Fruit fly (Drosophila melanogaster) whole organism, embryonic: Measurements from ENCODE around the gene cmb.

Source experiments
- Asciz ChIP-seq: fragments of 200-800 bp; sonication (Bioruptor generic); optimal IDR thresholded peaks from 2 replicates; lab custom pipeline; 2017; ENCODE audit warnings: missing biosample characterization, mild to moderate bottlenecking, missing genetic modification characterization, missing genetic modification reagents
- CG10274 ChIP-seq: fragments of 200-800 bp; sonication (Bioruptor generic); optimal IDR thresholded peaks from 3 replicates; lab custom pipeline; 2017; ENCODE audit warnings: missing biosample characterization, mild to moderate bottlenecking, missing genetic modification characterization
- CG10321 ChIP-seq: fragments of 200-800 bp; sonication (Bioruptor generic); IDR thresholded peaks from 2 replicates; pipeline ENCODE4 v1.3.6; 2022; ENCODE audit warnings: missing biosample characterization, missing genetic modification characterization
- CG10366 ChIP-seq: fragments of 200-800 bp; sonication (Bioruptor generic); IDR thresholded peaks from 2 replicates; pipeline ENCODE4 v1.3.6; 2022; ENCODE audit warnings: missing biosample characterization, missing genetic modification characterization
- CG11695 ChIP-seq: fragments of 200-800 bp; sonication (Bioruptor generic); IDR thresholded peaks from 3 replicates; pipeline ENCODE4 v1.3.6; 2022; ENCODE audit warnings: missing biosample characterization, missing genetic modification characterization
- CG11696 ChIP-seq: fragments of 200-800 bp; sonication (Bioruptor generic); IDR thresholded peaks from 2 replicates; pipeline ENCODE4 v1.3.6; 2022; ENCODE audit warnings: missing biosample characterization, missing genetic modification characterization
- CG12071 ChIP-seq: fragments of 200-800 bp; sonication (Bioruptor generic); optimal IDR thresholded peaks from 3 replicates; lab custom pipeline; 2018; ENCODE audit warnings: missing biosample characterization, mild to moderate bottlenecking, missing genetic modification characterization
- CG12219 ChIP-seq: fragments of 200-800 bp; sonication (Bioruptor generic); optimal IDR thresholded peaks from 3 replicates; lab custom pipeline; 2018; ENCODE audit warnings: missing biosample characterization, mild to moderate bottlenecking, missing genetic modification characterization
- CG13123 ChIP-seq: fragments of 200-800 bp; sonication (Bioruptor generic); optimal IDR thresholded peaks from 2 replicates; lab custom pipeline; 2016; ENCODE audit warnings: missing biosample characterization, missing genetic modification characterization
- CG15479 ChIP-seq: fragments of 200-800 bp; sonication (Bioruptor generic); optimal IDR thresholded peaks from 3 replicates; lab custom pipeline; 2019; ENCODE audit warnings: missing biosample characterization, mild to moderate bottlenecking, missing genetic modification characterization, moderate library complexity
- CG15601 ChIP-seq: fragments of 200-800 bp; sonication (Bioruptor generic); optimal IDR thresholded peaks from 3 replicates; lab custom pipeline; 2019; ENCODE audit warnings: missing biosample characterization, mild to moderate bottlenecking, missing genetic modification characterization, moderate library complexity
- CG16815 ChIP-seq: fragments of 200-800 bp; sonication (Bioruptor generic); optimal IDR thresholded peaks from 3 replicates; lab custom pipeline; 2017; ENCODE audit warnings: missing biosample characterization, mild to moderate bottlenecking, missing genetic modification characterization
- CG17612 ChIP-seq: fragments of 200-800 bp; sonication (Bioruptor generic); IDR thresholded peaks from 2 replicates; pipeline ENCODE4 v1.3.6; 2022; ENCODE audit warnings: missing biosample characterization, missing genetic modification characterization
- CG2202 ChIP-seq: fragments of 200-800 bp; sonication (Bioruptor generic); optimal IDR thresholded peaks from 2 replicates; lab custom pipeline; 2018; ENCODE audit warnings: missing biosample characterization, mild to moderate bottlenecking, missing genetic modification characterization
- CG33557 ChIP-seq: fragments of 200-800 bp; sonication (Bioruptor generic); optimal IDR thresholded peaks from 2 replicates; lab custom pipeline; 2019; ENCODE audit warnings: missing biosample characterization, mild to moderate bottlenecking, missing genetic modification characterization, moderate library complexity
- CG3726 ChIP-seq: fragments of 200-800 bp; sonication (Bioruptor generic); IDR thresholded peaks from 3 replicates; pipeline ENCODE4, ENCODE4 v1.3.6; 2022; ENCODE audit warnings: missing biosample characterization, missing genetic modification characterization
- CG3838 ChIP-seq: fragments of 200-800 bp; sonication (Bioruptor generic); optimal IDR thresholded peaks from 3 replicates; lab custom pipeline; 2016; ENCODE audit warnings: missing biosample characterization, missing genetic modification characterization
- CG4404 ChIP-seq: fragments of 200-800 bp; sonication (Bioruptor generic); IDR thresholded peaks from 2 replicates; pipeline ENCODE4 v1.3.6; 2022; ENCODE audit warnings: missing biosample characterization, missing genetic modification characterization
- CG4820 ChIP-seq: fragments of 200-800 bp; sonication (Bioruptor generic); optimal IDR thresholded peaks from 3 replicates; lab custom pipeline; 2016; ENCODE audit warnings: missing biosample characterization, missing genetic modification characterization
- CG6654 ChIP-seq: fragments of 200-800 bp; sonication (Bioruptor generic); optimal IDR thresholded peaks from 2 replicates; lab custom pipeline; 2017; ENCODE audit warnings: missing biosample characterization, mild to moderate bottlenecking, missing genetic modification characterization
- CG6765 ChIP-seq: fragments of 200-800 bp; sonication (Bioruptor generic); optimal IDR thresholded peaks from 3 replicates; lab custom pipeline; 2017; ENCODE audit warnings: missing biosample characterization, mild to moderate bottlenecking, missing genetic modification characterization
- CG8924 ChIP-seq: fragments of 200-800 bp; optimal IDR thresholded peaks from 3 replicates; lab custom pipeline; 2019; ENCODE audit warnings: missing biosample characterization, mild to moderate bottlenecking, missing genetic modification characterization, moderate library complexity
- Chrac-16 ChIP-seq: fragments of 200-800 bp; sonication (Bioruptor generic); optimal IDR thresholded peaks from 3 replicates; lab custom pipeline; 2016; ENCODE audit warnings: missing biosample characterization, missing genetic modification characterization
- CoRest ChIP-seq: fragments of 200-800 bp; sonication (Bioruptor generic); optimal IDR thresholded peaks from 3 replicates; lab custom pipeline; 2018; ENCODE audit warnings: missing biosample characterization, mild to moderate bottlenecking, missing genetic modification characterization, moderate library complexity
- Nf-YB ChIP-seq: fragments of 200-800 bp; sonication (Bioruptor generic); optimal IDR thresholded peaks from 3 replicates; lab custom pipeline; 2019; ENCODE audit warnings: missing biosample characterization, mild to moderate bottlenecking, missing genetic modification characterization, moderate library complexity
- Sox102F ChIP-seq: fragments of 200-800 bp; sonication (Bioruptor generic); optimal IDR thresholded peaks from 2 replicates; lab custom pipeline; 2018; ENCODE audit warnings: missing biosample characterization, mild to moderate bottlenecking, missing genetic modification characterization, moderate library complexity
- Taf1 ChIP-seq: fragments of 200-800 bp; sonication (Bioruptor generic); IDR thresholded peaks from 2 replicates; pipeline ENCODE4 v1.3.6; 2022; ENCODE audit warnings: missing biosample characterization, missing genetic modification characterization
- chm ChIP-seq: fragments of 200-800 bp; sonication (Bioruptor generic); IDR thresholded peaks from 2 replicates; pipeline ENCODE4 v1.3.6; 2022; ENCODE audit warnings: missing biosample characterization, missing genetic modification characterization
- chn ChIP-seq: fragments of 200-800 bp; sonication (Bioruptor generic); optimal IDR thresholded peaks from 2 replicates; lab custom pipeline; 2016; ENCODE audit warnings: missing biosample characterization, missing genetic modification characterization
- cwo ChIP-seq: fragments of 200-800 bp; sonication (Bioruptor generic); optimal IDR thresholded peaks from 3 replicates; lab custom pipeline; 2017; ENCODE audit warnings: missing biosample characterization, missing genetic modification characterization, mild to moderate bottlenecking, moderate library complexity, missing genetic modification reagents
- dati ChIP-seq: fragments of 200-800 bp; sonication (Bioruptor generic); IDR thresholded peaks from 2 replicates; pipeline ENCODE4 v1.3.6; 2022; ENCODE audit warnings: missing biosample characterization, missing genetic modification characterization
- dimm ChIP-seq: fragments of 200-800 bp; sonication (Bioruptor generic); IDR thresholded peaks from 2 replicates; pipeline ENCODE4 v1.3.6; 2022; ENCODE audit warnings: missing biosample characterization, missing genetic modification characterization
- dmrt99B ChIP-seq: fragments of 200-800 bp; sonication (Bioruptor generic); optimal IDR thresholded peaks from 2 replicates; lab custom pipeline; 2018; ENCODE audit warnings: missing biosample characterization, mild to moderate bottlenecking, missing genetic modification characterization, moderate library complexity
- en ChIP-seq: fragments of 200-800 bp; sonication (Bioruptor generic); optimal IDR thresholded peaks from 2 replicates; lab custom pipeline; 2016; ENCODE audit warnings: missing biosample characterization, missing genetic modification characterization
- esg ChIP-seq: fragments of 200-800 bp; sonication (Bioruptor generic); conservative IDR thresholded peaks from 2 replicates; pipeline ENCODE4 v1.3.6; 2022; ENCODE audit warnings: missing biosample characterization, missing genetic modification characterization
- ind ChIP-seq: fragments of 200-800 bp; sonication (Bioruptor generic); optimal IDR thresholded peaks from 3 replicates; lab custom pipeline; 2016; ENCODE audit warnings: missing biosample characterization, missing genetic modification characterization
- inv ChIP-seq: fragments of 200-800 bp; sonication (Bioruptor generic); IDR thresholded peaks from 2 replicates; pipeline ENCODE4 v1.3.6; 2022; ENCODE audit warnings: missing biosample characterization, missing genetic modification characterization; ENCODE audit not compliant: partially characterized antibody
- lola ChIP-seq, 3 experiments: fragments of >200 bp in 2 of 3; fragments of 200-800 bp in 1 of 3; sonication (Bioruptor generic) in 1 of 3; optimal IDR thresholded peaks; 2 replicates each; lab custom pipeline; 2017 to 2019; ENCODE audit warnings: missing biosample characterization in 3 of 3, missing genetic modification characterization in 3 of 3, mild to moderate bottlenecking in 1 of 3, moderate library complexity in 1 of 3
- luna ChIP-seq: fragments of 200-800 bp; sonication (Bioruptor generic); optimal IDR thresholded peaks from 2 replicates; lab custom pipeline; 2016; ENCODE audit warnings: missing biosample characterization, missing genetic modification characterization
- nerfin-1 ChIP-seq: fragments of 200-800 bp; sonication (Bioruptor generic); optimal IDR thresholded peaks from 3 replicates; lab custom pipeline; 2019; ENCODE audit warnings: missing biosample characterization, mild to moderate bottlenecking, missing genetic modification characterization, moderate library complexity
- odd ChIP-seq: fragments of 200-800 bp; sonication (Bioruptor generic); optimal IDR thresholded peaks from 2 replicates; lab custom pipeline; 2017; ENCODE audit warnings: missing biosample characterization, mild to moderate bottlenecking, missing genetic modification characterization
- pfk ChIP-seq: fragments of 200-800 bp; sonication (Bioruptor generic); optimal IDR thresholded peaks from 2 replicates; lab custom pipeline; 2018; ENCODE audit warnings: missing biosample characterization, mild to moderate bottlenecking, missing genetic modification characterization, moderate library complexity
- salm ChIP-seq: fragments of 200-800 bp; sonication (Bioruptor generic); optimal IDR thresholded peaks from 2 replicates; lab custom pipeline; 2018; ENCODE audit warnings: missing biosample characterization, mild to moderate bottlenecking, missing genetic modification characterization
- sim ChIP-seq: fragments of 200-800 bp; sonication (Bioruptor generic); IDR thresholded peaks from 2 replicates; pipeline ENCODE4 v1.3.6; 2022; ENCODE audit warnings: missing biosample characterization, missing genetic modification characterization
- sob ChIP-seq: fragments of 200-800 bp; sonication (Bioruptor generic); IDR thresholded peaks from 2 replicates; pipeline ENCODE4 v1.3.6; 2022; ENCODE audit warnings: missing biosample characterization, missing genetic modification characterization
- sqz ChIP-seq: fragments of 200-800 bp; sonication (Bioruptor generic); optimal IDR thresholded peaks from 3 replicates; lab custom pipeline; 2018; ENCODE audit warnings: missing biosample characterization, mild to moderate bottlenecking, missing genetic modification characterization
- sug ChIP-seq: fragments of 200-800 bp; optimal IDR thresholded peaks from 2 replicates; lab custom pipeline; 2019; ENCODE audit warnings: missing biosample characterization, mild to moderate bottlenecking, missing genetic modification characterization, moderate library complexity
- tap ChIP-seq: fragments of 200-800 bp; optimal IDR thresholded peaks from 3 replicates; lab custom pipeline; 2019; ENCODE audit warnings: missing biosample characterization, mild to moderate bottlenecking, missing genetic modification characterization, moderate library complexity
- trh ChIP-seq: fragments of 200-800 bp; sonication (Bioruptor generic); optimal IDR thresholded peaks from 2 replicates; lab custom pipeline; 2016; ENCODE audit warnings: missing biosample characterization, missing genetic modification characterization
- zf30C ChIP-seq: fragments of 200-800 bp; sonication (Bioruptor generic); optimal IDR thresholded peaks from 3 replicates; lab custom pipeline; 2018; ENCODE audit warnings: missing biosample characterization, mild to moderate bottlenecking, missing genetic modification characterization

Gene cmb

dm6 chr3L:13479609-13480240 is 37.3 kb downstream of the cmb start (continued):
- peak; percentile 31 for TF ChIP-seq CG12219 (GFP tag; lab: Kevin White, UChicago)
- TF ChIP-seq CG4820 (GFP tag; lab: Kevin White, UChicago), result peak; percentile 2
- TF ChIP-seq CG12071, result no peak
- no peak for TF ChIP-seq CG13123
- TF ChIP-seq pfk (GFP tag; lab: Kevin White, UChicago), result no peak
- TF ChIP-seq dmrt99B (tag; lab: Kevin White, UChicago), result peak; percentile 72
- peak; percentile 21 for TF ChIP-seq Nf-YB (GFP tag; lab: Kevin White, UChicago)
- no peak for TF ChIP-seq Taf1 (GFP tag; lab: Robert Waterston, UW)
- peak; percentile 51; the same call in 1 of the 2 replicates for TF ChIP-seq sob
- no peak for TF ChIP-seq CG4404 (GFP tag; lab: Robert Waterston, UW)
- TF ChIP-seq CG10274 (GFP tag; lab: Kevin White, UChicago), result peak; percentile 43
- no peak for TF ChIP-seq trh (GFP tag; lab: Kevin White, UChicago)
- no peak for TF ChIP-seq CG10321
- no peak for TF ChIP-seq dimm (GFP tag; lab: Robert Waterston, UW)
- TF ChIP-seq CG11696 (GFP tag; lab: Robert Waterston, UW), result no peak
- no peak for TF ChIP-seq sqz (GFP tag; lab: Kevin White, UChicago)
- peak; percentile 21 for TF ChIP-seq odd (GFP tag; lab: Kevin White, UChicago)
- TF ChIP-seq CG3838 (GFP tag; lab: Kevin White, UChicago), result no peak
- no peak for TF ChIP-seq CG33557 (GFP tag; lab: Kevin White, UChicago)
- TF ChIP-seq dati (GFP tag; lab: Robert Waterston, UW), result no peak
- TF ChIP-seq Asciz, result peak; percentile 40
- no peak for TF ChIP-seq sim (GFP tag; lab: Robert Waterston, UW)
- no peak for TF ChIP-seq zf30C
- TF ChIP-seq chm (GFP tag; lab: Robert Waterston, UW), result no peak
- TF ChIP-seq CG15479 (GFP tag; lab: Kevin White, UChicago), result no peak
- no peak for TF ChIP-seq luna
- peak; percentile 7 for TF ChIP-seq nerfin-1 (tag; lab: Kevin White, UChicago)
- TF ChIP-seq ind (GFP tag; lab: Kevin White, UChicago), result peak; percentile 55
- no peak for TF ChIP-seq en (GFP tag; lab: Kevin White, UChicago)
- no peak for TF ChIP-seq salm (tag; lab: Kevin White, UChicago)
- peak; percentile 51; the same call in 1 of the 3 replicates for TF ChIP-seq CG11695 (GFP tag; lab: Robert Waterston, UW)
- no peak for TF ChIP-seq CG17612 (GFP tag; lab: Robert Waterston, UW)
- TF ChIP-seq CG10366, result 0 out of 2 replicates have a peak, but pooled peaks have one; percentile 26
- peak; percentile 34 for TF ChIP-seq esg
- TF ChIP-seq CG16815 (GFP tag; lab: Kevin White, UChicago), result peak; percentile 18
- no peak for TF ChIP-seq chn (GFP tag; lab: Kevin White, UChicago)
- no peak for TF ChIP-seq inv (GFP tag; lab: Robert Waterston, UW)
- no peak for TF ChIP-seq CG3726
- TF ChIP-seq tap (tag; lab: Kevin White, UChicago), result no peak
- TF ChIP-seq CG8924 (tag; lab: Kevin White, UChicago), result peak; percentile 46
- peak; percentile 67 for TF ChIP-seq CoRest (tag; lab: Kevin White, UChicago)
- no peak for TF ChIP-seq lola (GFP tag; optimal IDR thresholded peaks at IDR 0.05; lab: Kevin White, UChicago)
- TF ChIP-seq CG6654 (GFP tag; lab: Kevin White, UChicago), result peak; percentile 15
- TF ChIP-seq cwo (GFP tag; lab: Kevin White, UChicago), result peak; percentile 29
- TF ChIP-seq CG2202 (tag; lab: Kevin White, UChicago), result no peak
- TF ChIP-seq Chrac-16, result no peak
- TF ChIP-seq CG15601 (tag; lab: Kevin White, UChicago), result no peak
- TF ChIP-seq sug, result peak; percentile 15
- TF ChIP-seq Sox102F (GFP tag; lab: Kevin White, UChicago), result peak; percentile 23
- TF ChIP-seq CG6765, result peak; percentile 55
